Worm (Caenorhabditis elegans): Measurements from ENCODE around the gene rfth-1.

ce11 chrIV:4470885-4471772 is 40.0 kb downstream of the rfth-1 start:
- no peak for TF ChIP-seq aly-1 (tag; optimal IDR thresholded peaks at IDR 0.05)
- no peak for TF ChIP-seq ama-1 (optimal IDR thresholded peaks at IDR 0.05)
- no peak for TF ChIP-seq F13C5.2 (tag; optimal IDR thresholded peaks at IDR 0.05)

All from whole organism, early embryonic.